Fruit fly (Drosophila melanogaster): ENCODE measurements around the gene hwt.

hwt gene

DNA sequence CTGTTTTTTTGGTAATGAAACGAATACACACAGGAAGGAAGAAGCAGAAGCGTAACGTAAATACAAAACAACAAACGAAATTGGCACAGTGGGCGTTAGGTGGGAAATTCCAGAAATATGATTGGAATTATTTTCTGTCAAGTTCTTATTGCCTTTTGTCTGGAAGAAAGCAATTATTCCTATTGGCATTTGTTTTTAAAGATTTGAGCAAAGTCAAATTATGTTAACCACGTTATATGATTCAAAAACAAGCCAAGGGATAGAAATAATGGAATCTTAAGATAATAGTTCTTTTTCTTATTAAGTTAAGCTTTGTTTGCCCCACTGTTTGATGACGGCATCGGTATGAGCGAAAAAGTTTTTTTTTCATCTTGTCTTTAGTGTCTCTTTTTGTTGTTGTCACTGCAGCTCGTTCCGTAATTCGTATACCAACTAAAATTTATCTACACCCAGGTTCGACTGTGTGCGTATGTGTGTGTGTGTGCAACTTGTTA, 11.3 kb upstream of the hwt start (continued):
- TF ChIP-seq aop (GFP tag; IDR thresholded peaks at IDR 0.05) (no peak), Doc3 (GFP tag; IDR thresholded peaks at IDR 0.05; ENCODE audit: partially characterized antibody) (no peak), caup (GFP tag; optimal IDR thresholded peaks at IDR 0.05; ENCODE audit: severe bottlenecking) (peak; percentile 96), ro (GFP tag; IDR thresholded peaks at IDR 0.05) (peak; percentile 74), CG11696 (GFP tag; IDR thresholded peaks at IDR 0.05) (peak; percentile 78), sima (GFP tag; optimal IDR thresholded peaks at IDR 0.05) (peak; percentile 86), Bdp1 (GFP tag; optimal IDR thresholded peaks at IDR 0.05) (peak; percentile 87), abd-A (tag; optimal IDR thresholded peaks at IDR 0.05) (peak; percentile 80), dysf (GFP tag; IDR thresholded peaks at IDR 0.05) (peak; percentile 96), ranshi (GFP tag; IDR thresholded peaks at IDR 0.05) (peak; percentile 92), wor (GFP tag; IDR thresholded peaks at IDR 0.05) (peak; percentile 91), CG30020 (tag; optimal IDR thresholded peaks at IDR 0.05) (peak; percentile 71), CG12104 (GFP tag; optimal IDR thresholded peaks at IDR 0.05) (peak; percentile 95), Ada2b (GFP tag; IDR thresholded peaks at IDR 0.05) (peak; percentile 93), CG10147 (GFP tag; optimal IDR thresholded peaks at IDR 0.05) (peak; percentile 96), CG14441 (GFP tag; IDR thresholded peaks at IDR 0.05) (peak; percentile 94), CG7839 (tag; optimal IDR thresholded peaks at IDR 0.05) (peak; percentile 98), CG4617 (GFP tag; optimal IDR thresholded peaks at IDR 0.05; ENCODE audit: borderline replicate concordance) (peak; percentile 69), CG17912 (GFP tag; optimal IDR thresholded peaks at IDR 0.05) (peak; percentile 12), kni (GFP tag; optimal IDR thresholded peaks at IDR 0.05) (no peak), jigr1 (GFP tag; IDR thresholded peaks at IDR 0.05) (peak; percentile 85; the same call in 2 of the 3 replicates), Hand (GFP tag; optimal IDR thresholded peaks at IDR 0.05) (peak; percentile 93), CG4730 (GFP tag; IDR thresholded peaks at IDR 0.05) (peak; percentile 86), ato (GFP tag; IDR thresholded peaks at IDR 0.05; ENCODE audit: partially characterized antibody) (no peak), CG3065 (GFP tag; optimal IDR thresholded peaks at IDR 0.05) (peak; percentile 78), Opbp (GFP tag; IDR thresholded peaks at IDR 0.05; ENCODE audit: partially characterized antibody) (no peak), yki (optimal IDR thresholded peaks at IDR 0.05) (no peak), unpg (GFP tag; optimal IDR thresholded peaks at IDR 0.05) (peak; percentile 96), CG34224 (GFP tag; IDR thresholded peaks at IDR 0.05; ENCODE audit: partially characterized antibody) (no peak; the same call in 2 of the 3 replicates), wek (GFP tag; optimal IDR thresholded peaks at IDR 0.05) (peak; percentile 68), corto (GFP tag; optimal IDR thresholded peaks at IDR 0.05) (peak; percentile 89), dpn (GFP tag; optimal IDR thresholded peaks at IDR 0.05) (peak; percentile 77 to 95), ATbp (GFP tag; optimal IDR thresholded peaks at IDR 0.05) (peak; percentile 95), ac (GFP tag; optimal IDR thresholded peaks at IDR 0.05) (peak; percentile 70), CG31441 (GFP tag; IDR thresholded peaks at IDR 0.05) (peak; percentile 98), CG12236 (GFP tag; optimal IDR thresholded peaks at IDR 0.05) (peak; percentile 92), CG9797 (GFP tag; optimal IDR thresholded peaks at IDR 0.05) (no peak), salm (tag; optimal IDR thresholded peaks at IDR 0.05) (peak; percentile 93), Dek (tag; optimal IDR thresholded peaks at IDR 0.05) (peak; percentile 97), HmgZ (tag; optimal IDR thresholded peaks at IDR 0.05) (peak; percentile 96), Jarid2 (GFP tag; optimal IDR thresholded peaks at IDR 0.05) (peak; percentile 79), CG3838 (GFP tag; optimal IDR thresholded peaks at IDR 0.05) (peak; percentile 88), seq (GFP tag; IDR thresholded peaks at IDR 0.05) (peak; percentile 96), nmo (GFP tag; optimal IDR thresholded peaks at IDR 0.05) (peak; percentile 97), CG17186 (GFP tag; optimal IDR thresholded peaks at IDR 0.05) (peak; percentile 81), Gsc (GFP tag; IDR thresholded peaks at IDR 0.05) (peak; percentile 75), sim (GFP tag; IDR thresholded peaks at IDR 0.05) (peak; percentile 74), bigmax (GFP tag; optimal IDR thresholded peaks at IDR 0.05) (peak; percentile 23), D19A (tag; optimal IDR thresholded peaks at IDR 0.05) (peak; percentile 89), Aef1 (GFP tag; IDR thresholded peaks at IDR 0.05) (peak; percentile 92)
